Worm (Caenorhabditis elegans) whole organism, L3 larva: ENCODE data around the gene smc-5.

ENCODE experiments used
- R02D3.7 ChIP-seq: fragments of 150-350 bp; optimal IDR thresholded peaks from 2 replicates; lab custom pipeline; 2014; ENCODE audit warnings: missing biosample characterization, missing genetic modification characterization
- ZK546.5 ChIP-seq: sonication (generic microtip); optimal IDR thresholded peaks from 2 replicates; lab custom pipeline; 2017; ENCODE audit warnings: missing biosample characterization, missing genetic modification characterization
- ama-1 ChIP-seq: fragments of 150-350 bp; optimal IDR thresholded peaks from 2 replicates; lab custom pipeline; 2018
- ceh-16 ChIP-seq: sonication (generic microtip); optimal IDR thresholded peaks from 2 replicates; lab custom pipeline; 2017; ENCODE audit warnings: missing biosample characterization, missing genetic modification characterization
- ceh-28 ChIP-seq: fragments of 150-350 bp; optimal IDR thresholded peaks from 2 replicates; lab custom pipeline; 2014; ENCODE audit warnings: missing biosample characterization, missing genetic modification reagents, missing genetic modification characterization
- ceh-82 ChIP-seq: fragments of 150-350 bp; optimal IDR thresholded peaks from 2 replicates; lab custom pipeline; 2014; ENCODE audit warnings: missing biosample characterization, missing genetic modification characterization
- ceh-9 ChIP-seq: sonication (generic microtip); optimal IDR thresholded peaks from 2 replicates; lab custom pipeline; 2018; ENCODE audit warnings: missing biosample characterization, missing genetic modification characterization
- daf-12 ChIP-seq: fragments of 150-350 bp; optimal IDR thresholded peaks from 2 replicates; lab custom pipeline; 2014; ENCODE audit warnings: missing biosample characterization, missing genetic modification reagents, missing genetic modification characterization
- egl-5 ChIP-seq: fragments of 150-350 bp; optimal IDR thresholded peaks from 2 replicates; lab custom pipeline; 2017; ENCODE audit warnings: missing biosample characterization, missing genetic modification reagents, missing genetic modification characterization, inconsistent platforms
- elt-1 ChIP-seq: fragments of 150-350 bp; optimal IDR thresholded peaks from 2 replicates; lab custom pipeline; 2014; ENCODE audit warnings: missing biosample characterization, missing genetic modification characterization
- elt-2 ChIP-seq: sonication (generic microtip); optimal IDR thresholded peaks from 2 replicates; lab custom pipeline; 2016; ENCODE audit warnings: missing genetic modification reagents, mild to moderate bottlenecking, missing genetic modification characterization, missing compliant biosample characterization
- elt-3 ChIP-seq, 3 experiments: fragments of 150-350 bp in 1 of 3; sonication (generic microtip) in 2 of 3; optimal IDR thresholded peaks; 2 replicates in 2 of 3; 4 replicates in 1 of 3; lab custom pipeline; 2014 to 2017; ENCODE audit warnings: missing biosample characterization in 3 of 3, missing genetic modification characterization in 3 of 3
- eor-1 ChIP-seq, 2 experiments: fragments of 150-350 bp; optimal IDR thresholded peaks; 2 replicates each; lab custom pipeline; 2014 to 2018; ENCODE audit warnings: missing biosample characterization in 2 of 2, missing genetic modification characterization in 2 of 2
- fkh-10 ChIP-seq: sonication (generic microtip); optimal IDR thresholded peaks from 2 replicates; lab custom pipeline; 2017; ENCODE audit warnings: missing biosample characterization, missing genetic modification reagents, missing genetic modification characterization
- fkh-2 ChIP-seq: fragments of 150-350 bp; optimal IDR thresholded peaks from 2 replicates; lab custom pipeline; 2014; ENCODE audit warnings: missing biosample characterization, missing genetic modification reagents, missing genetic modification characterization
- fos-1 ChIP-seq: fragments of 150-350 bp; optimal IDR thresholded peaks from 2 replicates; lab custom pipeline; 2014; ENCODE audit warnings: missing biosample characterization, missing genetic modification characterization
- hmg-11 ChIP-seq: sonication (generic microtip); optimal IDR thresholded peaks from 2 replicates; lab custom pipeline; 2016; ENCODE audit warnings: missing genetic modification characterization, missing compliant biosample characterization
- jun-1 ChIP-seq: fragments of 150-350 bp; optimal IDR thresholded peaks from 2 replicates; lab custom pipeline; 2014; ENCODE audit warnings: missing biosample characterization, missing genetic modification reagents, missing genetic modification characterization
- lin-15B ChIP-seq: fragments of 150-350 bp; optimal IDR thresholded peaks from 2 replicates; lab custom pipeline; 2014; ENCODE audit warnings: missing biosample characterization, missing genetic modification characterization
- lin-39 ChIP-seq: fragments of 150-350 bp; optimal IDR thresholded peaks from 2 replicates; lab custom pipeline; 2018; ENCODE audit warnings: missing biosample characterization, missing genetic modification reagents, missing genetic modification characterization
- lsy-12 ChIP-seq: sonication (generic microtip); optimal IDR thresholded peaks from 2 replicates; lab custom pipeline; 2016; ENCODE audit warnings: mild to moderate bottlenecking, missing genetic modification characterization, missing compliant biosample characterization
- mdl-1 ChIP-seq: fragments of 150-350 bp; optimal IDR thresholded peaks from 2 replicates; lab custom pipeline; 2014; ENCODE audit warnings: missing biosample characterization, missing genetic modification characterization
- mml-1 ChIP-seq: fragments of 150-350 bp; sonication (generic microtip); optimal IDR thresholded peaks from 3 replicates; lab custom pipeline; 2014; ENCODE audit warnings: missing biosample characterization, missing genetic modification characterization
- nfya-1 ChIP-seq: sonication (generic microtip); optimal IDR thresholded peaks from 2 replicates; lab custom pipeline; 2017; ENCODE audit warnings: missing genetic modification characterization, mild to moderate bottlenecking, missing compliant biosample characterization, antibody characterized with exemption, moderate library complexity; ENCODE audit not compliant: insufficient read depth
- nhr-11 ChIP-seq: fragments of 150-350 bp; optimal IDR thresholded peaks from 2 replicates; lab custom pipeline; 2014; ENCODE audit warnings: missing biosample characterization, missing genetic modification characterization
- nhr-12 ChIP-seq: fragments of 150-350 bp; optimal IDR thresholded peaks from 2 replicates; lab custom pipeline; 2014; ENCODE audit warnings: missing biosample characterization, missing genetic modification characterization
- nhr-23 ChIP-seq: fragments of 150-350 bp; optimal IDR thresholded peaks from 2 replicates; lab custom pipeline; 2014; ENCODE audit warnings: missing biosample characterization, missing genetic modification reagents, missing genetic modification characterization
- nhr-237 ChIP-seq: fragments of 150-350 bp; optimal IDR thresholded peaks from 2 replicates; lab custom pipeline; 2014; ENCODE audit warnings: missing biosample characterization, missing genetic modification characterization
- nhr-25 ChIP-seq: sonication (generic microtip); optimal IDR thresholded peaks from 2 replicates; lab custom pipeline; 2017; ENCODE audit warnings: missing biosample characterization, missing genetic modification characterization
- nhr-28 ChIP-seq: fragments of 150-350 bp; optimal IDR thresholded peaks from 2 replicates; lab custom pipeline; 2014; ENCODE audit warnings: missing biosample characterization, missing genetic modification characterization
- nhr-43 ChIP-seq: sonication (generic microtip); optimal IDR thresholded peaks from 2 replicates; lab custom pipeline; 2016; ENCODE audit warnings: mild to moderate bottlenecking, missing genetic modification characterization, missing compliant biosample characterization; ENCODE audit not compliant: poor library complexity, severe bottlenecking
- nhr-67 ChIP-seq: fragments of 150-350 bp; optimal IDR thresholded peaks from 2 replicates; lab custom pipeline; 2014; ENCODE audit warnings: missing biosample characterization, missing genetic modification characterization
- nhr-76 ChIP-seq: fragments of 150-350 bp; sonication (generic microtip); optimal IDR thresholded peaks from 5 replicates; lab custom pipeline; 2014; ENCODE audit warnings: missing biosample characterization, missing genetic modification characterization
- pha-4 ChIP-seq: fragments of 150-350 bp; optimal IDR thresholded peaks from 2 replicates; lab custom pipeline; 2014; ENCODE audit warnings: missing biosample characterization, missing genetic modification reagents, missing genetic modification characterization
- pqm-1 ChIP-seq: fragments of 150-350 bp; optimal IDR thresholded peaks from 2 replicates; lab custom pipeline; 2017; ENCODE audit warnings: missing biosample characterization, missing genetic modification characterization, inconsistent platforms
- sea-2 ChIP-seq: fragments of 150-350 bp; sonication (generic microtip); optimal IDR thresholded peaks from 4 replicates; lab custom pipeline; 2014; ENCODE audit warnings: missing biosample characterization, missing genetic modification reagents, missing genetic modification characterization
- skn-1 ChIP-seq: fragments of 150-350 bp; optimal IDR thresholded peaks from 2 replicates; lab custom pipeline; 2014; ENCODE audit warnings: missing biosample characterization, missing genetic modification characterization
- snpc-4 ChIP-seq: fragments of 150-350 bp; optimal IDR thresholded peaks from 2 replicates; lab custom pipeline; 2014; ENCODE audit warnings: missing biosample characterization, missing genetic modification characterization
- tbx-2 ChIP-seq: sonication (generic microtip); optimal IDR thresholded peaks from 2 replicates; lab custom pipeline; 2016; ENCODE audit warnings: mild to moderate bottlenecking, missing genetic modification characterization, missing compliant biosample characterization
- unc-39 ChIP-seq: sonication (generic microtip); optimal IDR thresholded peaks from 4 replicates; lab custom pipeline; 2017; ENCODE audit warnings: missing biosample characterization, missing genetic modification characterization
- unc-62 ChIP-seq: fragments of 150-350 bp; sonication (generic microtip); optimal IDR thresholded peaks from 4 replicates; lab custom pipeline; 2014; ENCODE audit warnings: missing biosample characterization, missing genetic modification reagents, missing genetic modification characterization
- ztf-11 ChIP-seq: fragments of 150-350 bp; optimal IDR thresholded peaks from 2 replicates; lab custom pipeline; 2014; ENCODE audit warnings: missing biosample characterization, missing genetic modification characterization
- ztf-4 ChIP-seq: fragments of 150-350 bp; optimal IDR thresholded peaks from 2 replicates; lab custom pipeline; 2014; ENCODE audit warnings: missing biosample characterization, missing genetic modification characterization

Gene smc-5

DNA sequence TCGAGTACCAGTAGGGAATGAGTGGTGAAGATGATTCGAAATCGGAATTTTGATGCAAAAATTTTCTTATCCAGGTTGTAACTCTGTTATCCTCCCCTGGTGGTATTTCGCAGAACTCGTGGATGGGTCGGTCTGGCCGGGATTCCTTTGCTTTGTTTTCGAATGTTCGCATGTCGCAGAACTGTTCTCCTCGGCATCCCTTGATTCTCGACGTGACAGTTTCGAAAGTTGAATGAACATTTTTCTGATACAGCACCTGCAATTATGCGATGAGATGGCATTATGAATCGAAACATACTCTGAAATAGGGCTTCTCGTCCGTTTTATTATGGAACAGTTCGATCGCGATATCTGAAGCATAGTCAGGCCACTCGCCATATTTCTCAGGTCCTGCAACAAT lies 5.7 kb upstream of the smc-5 start:
- TF ChIP-seq nhr-67 (tag; lab: Kevin White, UChicago) (no peak), lsy-12 (tag; lab: Kevin White, UChicago) (no peak), ceh-28 (tag; lab: Kevin White, UChicago) (no peak), fos-1 (no peak), elt-2 (peak; percentile 2), nhr-43 (tag; lab: Kevin White, UChicago) (no peak), elt-3 (tag; optimal IDR thresholded peaks at IDR 0.05; lab: Kevin White, UChicago) (no peak)

DNA sequence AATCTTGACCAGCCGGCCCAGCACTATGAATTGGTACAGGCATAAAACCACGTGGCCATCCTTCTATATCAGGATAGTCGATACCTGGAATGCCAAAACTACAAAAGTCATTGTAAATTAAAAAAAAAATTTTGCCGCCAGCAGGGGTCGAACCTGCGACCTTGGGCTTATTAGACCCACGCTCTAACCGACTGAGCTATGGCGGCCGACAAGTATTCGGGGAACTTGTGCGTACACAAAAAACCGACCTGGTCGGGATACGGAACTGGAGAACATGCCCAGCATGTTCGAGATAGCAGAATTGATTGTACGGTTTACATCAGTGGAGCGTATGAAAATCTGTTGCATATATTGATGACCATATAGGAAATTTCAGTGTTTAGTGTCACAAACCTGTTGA lies 4.6 kb upstream of the smc-5 start:
- TF ChIP-seq elt-2 (peak; percentile 90), ceh-9 (tag; lab: Kevin White, UChicago) (no peak), nhr-76 (tag; lab: Kevin White, UChicago) (no peak), nhr-11 (tag; lab: Kevin White, UChicago) (no peak), tbx-2 (peak; percentile 51), lsy-12 (tag; lab: Kevin White, UChicago) (peak; percentile 71), ceh-16 (no peak), ceh-82 (tag; lab: Kevin White, UChicago) (no peak), skn-1 (tag; lab: Kevin White, UChicago) (no peak), nfya-1 (tag; lab: Kevin White, UChicago) (peak; percentile 43), unc-62 (GFP tag; lab: Kevin White, UChicago) (no peak), unc-39 (tag; lab: Kevin White, UChicago) (no peak), ztf-4 (tag; lab: Kevin White, UChicago) (no peak), lin-15B (tag; lab: Kevin White, UChicago) (peak; percentile 37), nhr-237 (tag; lab: Kevin White, UChicago) (no peak), jun-1 (peak; percentile 9), elt-1 (tag; lab: Kevin White, UChicago) (no peak), elt-3 (tag; optimal IDR thresholded peaks at IDR 0.05; lab: Kevin White, UChicago) (no peak), nhr-12 (tag; lab: Kevin White, UChicago) (no peak), nhr-23 (tag; lab: Kevin White, UChicago) (peak; percentile 46), mml-1 (tag; lab: Kevin White, UChicago) (no peak), fkh-2 (tag; lab: Kevin White, UChicago) (no peak), ama-1 (lab: Kevin White, UChicago) (no peak), nhr-25 (tag; lab: Kevin White, UChicago) (peak; percentile 79), fkh-10 (no peak), nhr-28 (tag; lab: Kevin White, UChicago) (no peak), pha-4 (tag; lab: Kevin White, UChicago) (peak; percentile 73), ztf-11 (tag; lab: Kevin White, UChicago) (no peak), mdl-1 (no peak), ceh-28 (tag; lab: Kevin White, UChicago) (no peak), eor-1 (tag; optimal IDR thresholded peaks at IDR 0.05; lab: Kevin White, UChicago) (no peak), egl-5 (peak; percentile 61), pqm-1 (peak; percentile 9), daf-12 (no peak), ZK546.5 (tag; lab: Kevin White, UChicago) (no peak), lin-39 (peak; percentile 21), snpc-4 (peak; percentile 99), sea-2 (GFP tag; lab: Kevin White, UChicago) (no peak), R02D3.7 (tag; lab: Kevin White, UChicago) (no peak), fos-1 (no peak), nhr-43 (tag; lab: Kevin White, UChicago) (peak; percentile 84), hmg-11 (tag; lab: Kevin White, UChicago) (peak; percentile 67)
- TF ChIP-seq, all 47 proteins: peak for 15
